Fruit fly (Drosophila melanogaster) whole organism: ENCODE data around the gene Klp10A.
"Not testable (repeated sequence)": the region's sequence is repeated elsewhere in the genome, so short reads cannot be mapped to it uniquely, and the experiment has no call there.

Experiments used
- EcR ChIP-seq, 2 experiments: fragments of >200 bp; optimal IDR thresholded peaks; 2 replicates each; lab custom pipeline; 2017; ENCODE audit warnings: missing biosample characterization in 2 of 2, missing genetic modification characterization in 2 of 2, missing genetic modification reagents in 2 of 2
- psq ChIP-seq: fragments of >200 bp; optimal IDR thresholded peaks from 2 replicates; lab custom pipeline; 2017

DNA sequence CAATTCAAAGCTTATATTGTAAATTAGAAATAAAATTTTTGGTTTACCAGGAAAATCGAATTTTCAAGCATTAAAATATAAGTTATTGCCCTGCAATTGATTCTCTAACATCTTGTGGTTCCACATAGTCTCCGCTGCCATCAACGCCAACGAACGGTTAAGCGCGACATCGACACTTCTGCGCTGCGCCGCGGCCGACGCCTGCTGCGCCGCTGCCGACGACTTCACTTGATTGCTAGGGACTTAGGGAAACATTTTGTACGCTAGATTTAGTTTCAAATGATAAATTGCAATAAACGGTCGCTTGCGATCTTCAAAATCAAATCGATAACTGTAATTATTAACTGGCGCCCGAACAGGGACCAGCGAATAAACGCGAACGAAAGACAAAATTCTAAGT is 40.9 kb downstream of the Klp10A start, which contains the start of gene CG42249:
- not testable (repeated sequence) for TF ChIP-seq EcR (GFP tag; optimal IDR thresholded peaks at IDR 0.05; lab: Kevin White, UChicago); psq (lab: Kevin White, UChicago)
